Fruit fly (Drosophila melanogaster) Kc167 (cell line): ENCODE measurements around the gene mTerf5.

Experiments used
- Sin3A ChIP-seq: fragments of >200 bp; optimal IDR thresholded peaks from 2 replicates; lab custom pipeline; 2018; ENCODE audit warnings: missing external identifiers
- h ChIP-seq: fragments of >200 bp; optimal IDR thresholded peaks from 3 replicates; lab custom pipeline; 2018; ENCODE audit warnings: missing external identifiers
- insv ChIP-seq: fragments of >200 bp; optimal IDR thresholded peaks from 3 replicates; lab custom pipeline; 2018; ENCODE audit warnings: missing external identifiers
- psq ChIP-seq: fragments of >200 bp; optimal IDR thresholded peaks from 2 replicates; lab custom pipeline; 2017; ENCODE audit warnings: missing external identifiers
- ttk ChIP-seq: sonication (Bioruptor generic); optimal IDR thresholded peaks from 2 replicates; lab custom pipeline; 2017; ENCODE audit warnings: missing external identifiers

- TF ChIP-seq Sin3A = no peak
- TF ChIP-seq insv (lab: Kevin White, UChicago) = no peak
- no peak for TF ChIP-seq h (lab: Kevin White, UChicago)
- peak; percentile 92 for TF ChIP-seq ttk (lab: Kevin White, UChicago)
- no peak for TF ChIP-seq psq (lab: Kevin White, UChicago)
These were observed 28.4 kb upstream of the mTerf5 start for dm6 chr3R:18251876-18252275.
